Fruit fly (Drosophila melanogaster) whole organism, embryonic: ENCODE data around the gene Tengl3.
A peak's percentile ranks its signal among the peaks of the same experiment; 100 is the strongest.

Experiments used
- Abd-B ChIP-seq: fragments of 200-800 bp; sonication (Bioruptor generic); optimal IDR thresholded peaks from 2 replicates; lab custom pipeline; 2018; ENCODE audit warnings: missing biosample characterization, mild to moderate bottlenecking, missing genetic modification characterization, moderate library complexity
- Aef1 ChIP-seq: fragments of 200-800 bp; sonication (Bioruptor generic); IDR thresholded peaks from 3 replicates; pipeline ENCODE4 v1.3.6; 2022; ENCODE audit warnings: missing biosample characterization, missing genetic modification characterization
- Atf-2 ChIP-seq: fragments of 200-800 bp; sonication (Bioruptor generic); optimal IDR thresholded peaks from 2 replicates; lab custom pipeline; 2016; ENCODE audit warnings: missing biosample characterization, missing genetic modification characterization
- CG10431 ChIP-seq: fragments of 200-800 bp; sonication (Bioruptor generic); optimal IDR thresholded peaks from 3 replicates; lab custom pipeline; 2018; ENCODE audit warnings: missing biosample characterization, mild to moderate bottlenecking, missing genetic modification characterization
- CG10959 ChIP-seq: fragments of 200-800 bp; sonication (Bioruptor generic); IDR thresholded peaks from 2 replicates; pipeline ENCODE4 v1.3.6; 2022; ENCODE audit warnings: missing biosample characterization, missing genetic modification characterization
- CG11085 ChIP-seq: fragments of 200-800 bp; sonication (Bioruptor generic); IDR thresholded peaks from 2 replicates; pipeline ENCODE4 v1.3.6; 2022; ENCODE audit warnings: missing biosample characterization, missing genetic modification characterization
- CG11504 ChIP-seq: fragments of 200-800 bp; sonication (Bioruptor generic); optimal IDR thresholded peaks from 3 replicates; lab custom pipeline; 2019; ENCODE audit warnings: missing biosample characterization, mild to moderate bottlenecking, missing genetic modification characterization, moderate library complexity
- CG11560 ChIP-seq: fragments of 200-800 bp; sonication (Bioruptor generic); IDR thresholded peaks from 3 replicates; pipeline ENCODE4 v1.3.6; 2022; ENCODE audit warnings: missing biosample characterization, missing genetic modification characterization
- CG14965 ChIP-seq: fragments of 200-800 bp; sonication (Bioruptor generic); optimal IDR thresholded peaks from 2 replicates; lab custom pipeline; 2016; ENCODE audit warnings: missing biosample characterization, missing genetic modification characterization, borderline replicate concordance
- CG17361 ChIP-seq: fragments of 200-800 bp; sonication (Bioruptor generic); IDR thresholded peaks from 3 replicates; pipeline ENCODE4 v1.3.6; 2022; ENCODE audit warnings: missing biosample characterization, missing genetic modification characterization
- CG17568 ChIP-seq: fragments of 200-800 bp; sonication (Bioruptor generic); optimal IDR thresholded peaks from 2 replicates; lab custom pipeline; 2018; ENCODE audit warnings: missing biosample characterization, mild to moderate bottlenecking, missing genetic modification characterization, moderate library complexity
- CG18476 ChIP-seq: fragments of 200-800 bp; sonication (Bioruptor generic); optimal IDR thresholded peaks from 2 replicates; lab custom pipeline; 2016; ENCODE audit warnings: missing biosample characterization, mild to moderate bottlenecking, missing genetic modification characterization
- CG2199 ChIP-seq: fragments of 200-800 bp; sonication (Bioruptor generic); IDR thresholded peaks from 3 replicates; pipeline ENCODE4 v1.3.6; 2022; ENCODE audit warnings: missing biosample characterization, missing genetic modification characterization
- CG2678 ChIP-seq: fragments of 200-800 bp; sonication (Bioruptor generic); optimal IDR thresholded peaks from 3 replicates; lab custom pipeline; 2019; ENCODE audit warnings: missing biosample characterization, mild to moderate bottlenecking, missing genetic modification characterization, moderate library complexity
- CG33557 ChIP-seq: fragments of 200-800 bp; sonication (Bioruptor generic); optimal IDR thresholded peaks from 2 replicates; lab custom pipeline; 2019; ENCODE audit warnings: missing biosample characterization, mild to moderate bottlenecking, missing genetic modification characterization, moderate library complexity
- CG3407 ChIP-seq: fragments of 200-800 bp; sonication (Bioruptor generic); optimal IDR thresholded peaks from 2 replicates; lab custom pipeline; 2018; ENCODE audit warnings: missing biosample characterization, mild to moderate bottlenecking, missing genetic modification characterization
- CG4328 ChIP-seq: fragments of 200-800 bp; sonication (Bioruptor generic); optimal IDR thresholded peaks from 3 replicates; lab custom pipeline; 2017; ENCODE audit warnings: missing biosample characterization, missing genetic modification reagents, missing genetic modification characterization
- CG6272 ChIP-seq: fragments of 200-800 bp; sonication (Bioruptor generic); IDR thresholded peaks from 2 replicates; pipeline ENCODE4 v1.3.6; 2022; ENCODE audit warnings: missing biosample characterization, missing genetic modification characterization
- CG6689 ChIP-seq: fragments of 200-800 bp; sonication (Bioruptor generic); IDR thresholded peaks from 2 replicates; pipeline ENCODE4 v1.3.6; 2022; ENCODE audit warnings: missing biosample characterization, missing genetic modification characterization
- CG8478 ChIP-seq: fragments of >200 bp; optimal IDR thresholded peaks from 2 replicates; lab custom pipeline; 2018
- CG9876 ChIP-seq: fragments of 200-800 bp; sonication (Bioruptor generic); optimal IDR thresholded peaks from 2 replicates; lab custom pipeline; 2016; ENCODE audit warnings: missing biosample characterization, missing genetic modification characterization
- CoRest ChIP-seq: fragments of 200-800 bp; sonication (Bioruptor generic); optimal IDR thresholded peaks from 3 replicates; lab custom pipeline; 2018; ENCODE audit warnings: missing biosample characterization, mild to moderate bottlenecking, missing genetic modification characterization, moderate library complexity
- D19B ChIP-seq: fragments of 200-800 bp; sonication (Bioruptor generic); optimal IDR thresholded peaks from 2 replicates; lab custom pipeline; 2017; ENCODE audit warnings: missing biosample characterization, mild to moderate bottlenecking, missing genetic modification characterization
- Dbx ChIP-seq: fragments of 200-800 bp; sonication (Bioruptor generic); IDR thresholded peaks from 3 replicates; pipeline ENCODE4 v1.3.6; 2022; ENCODE audit warnings: missing biosample characterization, missing genetic modification characterization
- Fer3 ChIP-seq: fragments of 200-800 bp; sonication (Bioruptor generic); optimal IDR thresholded peaks from 2 replicates; lab custom pipeline; 2018; ENCODE audit warnings: missing biosample characterization, mild to moderate bottlenecking, missing genetic modification characterization, moderate library complexity
- Gsc ChIP-seq: fragments of 200-800 bp; sonication (Bioruptor generic); IDR thresholded peaks from 2 replicates; pipeline ENCODE4 v1.3.6; 2022; ENCODE audit warnings: missing biosample characterization, missing genetic modification characterization
- Jarid2 ChIP-seq: fragments of 200-800 bp; sonication (Bioruptor generic); optimal IDR thresholded peaks from 3 replicates; lab custom pipeline; 2017; ENCODE audit warnings: mild to moderate bottlenecking, missing biosample characterization, missing genetic modification reagents, missing genetic modification characterization
- Lhr ChIP-seq: fragments of 200-800 bp; sonication (Bioruptor generic); optimal IDR thresholded peaks from 3 replicates; lab custom pipeline; 2017; ENCODE audit warnings: mild to moderate bottlenecking, missing biosample characterization, missing genetic modification reagents, missing genetic modification characterization
- NK7.1 ChIP-seq: fragments of 200-800 bp; sonication (Bioruptor generic); optimal IDR thresholded peaks from 3 replicates; lab custom pipeline; 2016; ENCODE audit warnings: missing biosample characterization, missing genetic modification characterization
- Ptx1 ChIP-seq: fragments of 200-800 bp; sonication (Bioruptor generic); IDR thresholded peaks from 2 replicates; pipeline ENCODE4 v1.3.6; 2022; ENCODE audit warnings: missing biosample characterization, missing genetic modification characterization
- Scr ChIP-seq: fragments of 200-800 bp; sonication (Bioruptor generic); IDR thresholded peaks from 2 replicates; pipeline ENCODE4 v1.3.6; 2022; ENCODE audit warnings: missing biosample characterization, missing genetic modification characterization; ENCODE audit not compliant: partially characterized antibody
- Sox102F ChIP-seq: fragments of 200-800 bp; sonication (Bioruptor generic); optimal IDR thresholded peaks from 2 replicates; lab custom pipeline; 2018; ENCODE audit warnings: missing biosample characterization, mild to moderate bottlenecking, missing genetic modification characterization, moderate library complexity
- Spps ChIP-seq: fragments of 200-800 bp; sonication (Bioruptor generic); optimal IDR thresholded peaks from 2 replicates; lab custom pipeline; 2018; ENCODE audit warnings: missing biosample characterization, mild to moderate bottlenecking, missing genetic modification characterization
- Sry-β ChIP-seq: fragments of 200-800 bp; sonication (Bioruptor generic); optimal IDR thresholded peaks from 2 replicates; lab custom pipeline; 2018; ENCODE audit warnings: missing biosample characterization, mild to moderate bottlenecking, missing genetic modification characterization, moderate library complexity
- TFAM ChIP-seq: fragments of 200-800 bp; sonication (Bioruptor generic); optimal IDR thresholded peaks from 2 replicates; lab custom pipeline; 2017; ENCODE audit warnings: missing biosample characterization, missing genetic modification characterization, inconsistent platforms
- Xrp1 ChIP-seq: fragments of 200-800 bp; sonication (Bioruptor generic); IDR thresholded peaks from 2 replicates; pipeline ENCODE4 v1.3.6; 2022; ENCODE audit warnings: missing biosample characterization, missing genetic modification characterization
- bsh ChIP-seq, 2 experiments: fragments of 200-800 bp; sonication (Bioruptor generic); optimal IDR thresholded peaks; 2 replicates each; lab custom pipeline; 2017 to 2018; ENCODE audit warnings: mild to moderate bottlenecking in 2 of 2, missing biosample characterization in 2 of 2, missing genetic modification characterization in 2 of 2, moderate library complexity in 1 of 2
- dmrt11E ChIP-seq: fragments of 200-800 bp; sonication (Bioruptor generic); optimal IDR thresholded peaks from 3 replicates; lab custom pipeline; 2018; ENCODE audit warnings: missing biosample characterization, mild to moderate bottlenecking, missing genetic modification characterization, moderate library complexity
- grau ChIP-seq: fragments of 200-800 bp; optimal IDR thresholded peaks from 3 replicates; lab custom pipeline; 2019; ENCODE audit warnings: missing biosample characterization, mild to moderate bottlenecking, missing genetic modification characterization, moderate library complexity
- gt ChIP-seq: fragments of 200-800 bp; sonication (Bioruptor generic); IDR thresholded peaks from 2 replicates; pipeline ENCODE4 v1.3.6; 2022; ENCODE audit warnings: missing biosample characterization, missing genetic modification characterization
- h ChIP-seq: fragments of >200 bp; optimal IDR thresholded peaks from 2 replicates; lab custom pipeline; 2017
- hth ChIP-seq: fragments of >200 bp; optimal IDR thresholded peaks from 2 replicates; lab custom pipeline; 2017; ENCODE audit warnings: inconsistent platforms
- lmd ChIP-seq: fragments of 200-800 bp; sonication (Bioruptor generic); IDR thresholded peaks from 2 replicates; pipeline ENCODE4 v1.3.6; 2022; ENCODE audit warnings: missing biosample characterization, missing genetic modification characterization
- mirr ChIP-seq: fragments of 200-800 bp; sonication (Bioruptor generic); optimal IDR thresholded peaks from 3 replicates; lab custom pipeline; 2018; ENCODE audit warnings: missing biosample characterization, mild to moderate bottlenecking, missing genetic modification characterization
- odd ChIP-seq: fragments of 200-800 bp; sonication (Bioruptor generic); optimal IDR thresholded peaks from 2 replicates; lab custom pipeline; 2017; ENCODE audit warnings: missing biosample characterization, mild to moderate bottlenecking, missing genetic modification characterization
- rib ChIP-seq: fragments of 200-800 bp; sonication (Bioruptor generic); IDR thresholded peaks from 2 replicates; pipeline ENCODE4 v1.3.6; 2022; ENCODE audit warnings: missing biosample characterization, missing genetic modification characterization
- salm ChIP-seq: fragments of 200-800 bp; sonication (Bioruptor generic); optimal IDR thresholded peaks from 2 replicates; lab custom pipeline; 2018; ENCODE audit warnings: missing biosample characterization, mild to moderate bottlenecking, missing genetic modification characterization
- unc-4 ChIP-seq: fragments of 200-800 bp; sonication (Bioruptor generic); IDR thresholded peaks from 2 replicates; pipeline ENCODE4 v1.3.6; 2022; ENCODE audit warnings: missing biosample characterization, missing genetic modification characterization; ENCODE audit not compliant: partially characterized antibody
- yki ChIP-seq: fragments of >200 bp; optimal IDR thresholded peaks from 3 replicates; lab custom pipeline; 2018
- z ChIP-seq: fragments of 200-800 bp; sonication (Bioruptor generic); IDR thresholded peaks from 3 replicates; pipeline ENCODE4 v1.3.6; 2022; ENCODE audit warnings: missing biosample characterization, missing genetic modification characterization
- zf30C ChIP-seq: fragments of 200-800 bp; sonication (Bioruptor generic); optimal IDR thresholded peaks from 3 replicates; lab custom pipeline; 2018; ENCODE audit warnings: missing biosample characterization, mild to moderate bottlenecking, missing genetic modification characterization
- zfh1 ChIP-seq: fragments of 200-800 bp; sonication (Bioruptor generic); IDR thresholded peaks from 3 replicates; pipeline ENCODE4 v1.3.6; 2022; ENCODE audit warnings: missing biosample characterization, missing genetic modification characterization

Gene Tengl3

DNA sequence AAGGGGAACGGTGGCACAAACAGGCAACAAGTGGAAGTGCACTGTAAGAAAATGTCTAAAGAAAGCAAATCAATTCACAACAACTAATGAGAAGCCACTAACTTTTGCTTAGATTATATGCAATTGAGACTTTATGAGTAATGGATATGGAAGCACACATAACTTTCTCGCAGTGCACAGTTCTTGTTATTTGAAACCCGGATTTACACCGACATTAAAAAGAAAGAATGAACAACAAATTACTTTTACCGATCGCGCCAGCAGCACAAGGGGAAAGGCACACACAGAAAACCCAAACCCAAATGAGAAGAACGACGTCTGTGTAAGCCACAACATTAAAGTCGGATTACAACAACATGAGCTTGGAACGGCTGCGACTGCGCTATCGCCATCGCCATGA is 49.0 kb downstream of the Tengl3 start (continued):
- TF ChIP-seq CG11085 (0 out of 2 replicates have a peak, but pooled peaks have one; percentile 8), Dbx (GFP tag; lab: Robert Waterston, UW) (no peak), Aef1 (no peak), yki (no peak), Spps (tag; lab: Kevin White, UChicago) (peak; percentile 89), CG10431 (peak; percentile 65), unc-4 (GFP tag; lab: Robert Waterston, UW) (no peak), Gsc (GFP tag; lab: Robert Waterston, UW) (no peak), Abd-B (GFP tag; lab: Kevin White, UChicago) (peak; percentile 54), lmd (GFP tag; lab: Robert Waterston, UW) (peak; percentile 53), Sry-β (GFP tag; lab: Kevin White, UChicago) (peak; percentile 39), gt (peak; percentile 57; the same call in 1 of the 2 replicates), Atf-2 (GFP tag; lab: Kevin White, UChicago) (peak; percentile 70), CG6689 (GFP tag; lab: Robert Waterston, UW) (peak; percentile 78), dmrt11E (tag; lab: Kevin White, UChicago) (peak; percentile 93), CG6272 (GFP tag; lab: Robert Waterston, UW) (no peak), CG11560 (tag; lab: Robert Waterston, UW) (no peak), CG11504 (tag; lab: Kevin White, UChicago) (peak; percentile 56), CG14965 (GFP tag; lab: Kevin White, UChicago) (no peak), CG18476 (peak; percentile 40), Fer3 (tag; lab: Kevin White, UChicago) (no peak), CG9876 (GFP tag; lab: Kevin White, UChicago) (peak; percentile 54), CG4328 (no peak), h (lab: Kevin White, UChicago) (no peak), Jarid2 (GFP tag; lab: Kevin White, UChicago) (no peak), zf30C (GFP tag; lab: Kevin White, UChicago) (peak; percentile 82), Xrp1 (GFP tag; lab: Robert Waterston, UW) (peak; percentile 90), CG17361 (GFP tag; lab: Robert Waterston, UW) (peak; percentile 62; the same call in 2 of the 3 replicates), zfh1 (GFP tag; lab: Robert Waterston, UW) (peak; percentile 91), CG3407 (GFP tag; lab: Kevin White, UChicago) (peak; percentile 76), Sox102F (GFP tag; lab: Kevin White, UChicago) (peak; percentile 52), CG10959 (GFP tag; lab: Robert Waterston, UW) (peak; percentile 87), odd (peak; percentile 37), hth (lab: Kevin White, UChicago) (no peak), Scr (GFP tag; lab: Robert Waterston, UW) (no peak), NK7.1 (GFP tag; lab: Kevin White, UChicago) (no peak), TFAM (no peak), CG33557 (GFP tag; lab: Kevin White, UChicago) (peak; percentile 86), Lhr (peak; percentile 60), z (GFP tag; lab: Robert Waterston, UW) (no peak), salm (tag; lab: Kevin White, UChicago) (no peak), Ptx1 (GFP tag; lab: Robert Waterston, UW) (peak; percentile 66), CoRest (tag; lab: Kevin White, UChicago) (peak; percentile 68), mirr (GFP tag; lab: Kevin White, UChicago) (no peak), grau (peak; percentile 53), CG2199 (GFP tag; lab: Robert Waterston, UW) (no peak), CG17568 (GFP tag; lab: Kevin White, UChicago) (peak; percentile 14), D19B (GFP tag; lab: Kevin White, UChicago) (no peak), CG2678 (tag; lab: Kevin White, UChicago) (peak; percentile 65), bsh (GFP tag; optimal IDR thresholded peaks at IDR 0.05; lab: Kevin White, UChicago) (peak in 1 of 2 experiments; percentile 94), rib (GFP tag; lab: Robert Waterston, UW) (no peak), CG8478 (lab: Kevin White, UChicago) (no peak)
